Worm (Caenorhabditis elegans) whole organism, L2 larva: ENCODE data around the gene fbxb-58.

Source experiments
- alr-1 ChIP-seq: fragments of 150-350 bp; optimal IDR thresholded peaks from 2 replicates; lab custom pipeline; 2014; ENCODE audit warnings: missing biosample characterization, missing genetic modification characterization
- ceh-82 ChIP-seq: fragments of 150-350 bp; optimal IDR thresholded peaks from 2 replicates; lab custom pipeline; 2014; ENCODE audit warnings: missing biosample characterization, missing genetic modification characterization
- egl-27 ChIP-seq: sonication (generic microtip); optimal IDR thresholded peaks from 3 replicates; lab custom pipeline; 2017; ENCODE audit warnings: missing biosample characterization, missing genetic modification reagents, missing genetic modification characterization
- elt-3 ChIP-seq: sonication (generic microtip); optimal IDR thresholded peaks from 2 replicates; lab custom pipeline; 2017; ENCODE audit warnings: missing biosample characterization, missing genetic modification characterization
- fos-1 ChIP-seq: fragments of 150-350 bp; optimal IDR thresholded peaks from 2 replicates; lab custom pipeline; 2014; ENCODE audit warnings: missing biosample characterization, missing genetic modification characterization
- mab-5 ChIP-seq: fragments of 150-350 bp; optimal IDR thresholded peaks from 2 replicates; lab custom pipeline; 2014; ENCODE audit warnings: missing biosample characterization, missing genetic modification characterization
- nhr-10 ChIP-seq: sonication (generic microtip); optimal IDR thresholded peaks from 2 replicates; lab custom pipeline; 2017; ENCODE audit warnings: missing biosample characterization, missing genetic modification characterization
- nhr-237 ChIP-seq: fragments of 150-350 bp; optimal IDR thresholded peaks from 2 replicates; lab custom pipeline; 2014; ENCODE audit warnings: missing biosample characterization, missing genetic modification characterization
- nhr-25 ChIP-seq: fragments of 150-350 bp; sonication (generic microtip); optimal IDR thresholded peaks from 3 replicates; lab custom pipeline; 2014; ENCODE audit warnings: missing biosample characterization, missing genetic modification characterization
- snpc-4 ChIP-seq: fragments of 150-350 bp; optimal IDR thresholded peaks from 2 replicates; lab custom pipeline; 2014; ENCODE audit warnings: missing biosample characterization, missing genetic modification characterization
- unc-55 ChIP-seq: fragments of 150-350 bp; sonication (generic microtip); optimal IDR thresholded peaks from 3 replicates; lab custom pipeline; 2014; ENCODE audit warnings: missing biosample characterization, missing genetic modification reagents, missing genetic modification characterization

DNA sequence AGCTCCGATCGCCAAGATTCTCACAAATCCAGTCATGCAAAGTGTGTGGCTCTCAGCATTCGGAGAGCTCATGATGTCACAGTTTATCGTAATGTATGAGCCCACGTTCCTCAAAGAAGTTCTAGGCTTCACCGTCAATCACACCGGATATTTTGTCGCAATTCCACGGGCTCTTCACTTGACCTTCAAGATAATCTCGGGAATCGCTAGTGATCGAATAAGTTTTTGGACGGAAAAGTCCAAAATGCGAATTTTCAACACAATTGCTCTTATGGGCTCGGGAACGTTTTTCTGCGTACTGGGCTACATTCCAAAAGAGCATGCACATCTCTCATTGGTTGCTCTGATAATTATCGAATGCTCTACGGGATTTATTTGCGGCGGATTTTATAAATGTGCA, 4.9 kb upstream of the fbxb-58 start:
- TF ChIP-seq nhr-25 (tag; lab: Kevin White, UChicago) (no peak), unc-55 (GFP tag; lab: Kevin White, UChicago) (no peak), mab-5 (tag; lab: Kevin White, UChicago) (no peak), ceh-82 (no peak), nhr-10 (tag; lab: Kevin White, UChicago) (no peak), snpc-4 (tag; lab: Kevin White, UChicago) (no peak), alr-1 (no peak), elt-3 (no peak), fos-1 (tag; lab: Kevin White, UChicago) (no peak), egl-27 (tag; lab: Kevin White, UChicago) (no peak), nhr-237 (tag; lab: Kevin White, UChicago) (no peak)
